Worm (Caenorhabditis elegans) whole organism, early embryonic: Measurements from ENCODE around the gene ZC302.3.

Source experiments
- B0310.2 ChIP-seq: sonication (generic microtip); optimal IDR thresholded peaks from 2 replicates; lab custom pipeline; 2016; ENCODE audit warnings: mild to moderate bottlenecking, missing genetic modification characterization, missing compliant biosample characterization
- F13C5.2 ChIP-seq: sonication (generic microtip); optimal IDR thresholded peaks from 2 replicates; lab custom pipeline; 2017; ENCODE audit warnings: mild to moderate bottlenecking, missing genetic modification characterization, inconsistent platforms, missing compliant biosample characterization
- aly-1 ChIP-seq: sonication (generic microtip); optimal IDR thresholded peaks from 2 replicates; lab custom pipeline; 2016; ENCODE audit warnings: missing genetic modification characterization, missing compliant biosample characterization
- ama-1 ChIP-seq: fragments of 150-350 bp; optimal IDR thresholded peaks from 2 replicates; lab custom pipeline; 2014
- ceh-13 ChIP-seq: fragments of 200-800 bp; sonication (Bioruptor generic); optimal IDR thresholded peaks from 2 replicates; lab custom pipeline; 2018; ENCODE audit warnings: mild to moderate bottlenecking, missing genetic modification characterization, missing compliant biosample characterization
- ceh-36 ChIP-seq: sonication (generic microtip); optimal IDR thresholded peaks from 2 replicates; lab custom pipeline; 2016; ENCODE audit warnings: missing genetic modification characterization, inconsistent platforms, missing compliant biosample characterization
- ets-7 ChIP-seq: sonication (generic microtip); optimal IDR thresholded peaks from 2 replicates; lab custom pipeline; 2016; ENCODE audit warnings: missing genotype, missing genetic modification characterization, missing compliant biosample characterization
- flt-1 ChIP-seq: fragments of 200-800 bp; sonication (Bioruptor generic); IDR thresholded peaks from 2 replicates; pipeline ENCODE4 v1.3.6; 2022; ENCODE audit warnings: missing genetic modification characterization, missing compliant biosample characterization
- hmbx-1 ChIP-seq: sonication (generic microtip); optimal IDR thresholded peaks from 2 replicates; lab custom pipeline; 2016; ENCODE audit warnings: mild to moderate bottlenecking, missing genetic modification characterization, missing compliant biosample characterization
- hmg-4 ChIP-seq: fragments of 200-800 bp; sonication (Bioruptor generic); optimal IDR thresholded peaks from 2 replicates; lab custom pipeline; 2018; ENCODE audit warnings: mild to moderate bottlenecking, missing genetic modification characterization, missing compliant biosample characterization
- hnd-1 ChIP-seq: sonication (generic microtip); optimal IDR thresholded peaks from 2 replicates; lab custom pipeline; 2016; ENCODE audit warnings: missing genetic modification characterization, missing compliant biosample characterization
- pes-1 ChIP-seq: fragments of 200-800 bp; sonication (Bioruptor generic); IDR thresholded peaks from 2 replicates; pipeline ENCODE4 v1.3.6; 2022; ENCODE audit warnings: missing genetic modification reagents, missing genetic modification characterization, missing compliant biosample characterization
- scrt-1 ChIP-seq: fragments of 200-800 bp; sonication (Bioruptor generic); IDR thresholded peaks from 2 replicates; pipeline ENCODE4 v1.3.6; 2022; ENCODE audit warnings: missing genetic modification characterization, missing compliant biosample characterization
- sea-1 ChIP-seq: fragments of 200-800 bp; sonication (Bioruptor generic); conservative IDR thresholded peaks from 2 replicates; pipeline ENCODE4 v1.3.6; 2022; ENCODE audit warnings: missing genetic modification characterization, missing compliant biosample characterization
- tbx-11 ChIP-seq: fragments of 200-800 bp; sonication (Bioruptor generic); IDR thresholded peaks from 2 replicates; pipeline ENCODE4 v1.3.6; 2022; ENCODE audit warnings: missing genetic modification characterization, missing compliant biosample characterization
- tbx-37 ChIP-seq: fragments of 200-800 bp; sonication (Bioruptor generic); conservative IDR thresholded peaks from 2 replicates; pipeline ENCODE4 v1.3.6; 2022; ENCODE audit warnings: missing genetic modification reagents, missing genetic modification characterization, missing compliant biosample characterization
- tra-4 ChIP-seq: sonication (generic microtip); optimal IDR thresholded peaks from 2 replicates; lab custom pipeline; 2017; ENCODE audit warnings: missing genetic modification characterization, missing compliant biosample characterization

Gene ZC302.3

ce11 chrV:10764066-10764465 lies 22.8 kb upstream of the ZC302.3 start, which contains the start of gene ocr-1:
Gene ocr-1 (plus strand): TSS chrV:10764366.
- no peak for TF ChIP-seq hnd-1
- no peak for TF ChIP-seq F13C5.2 (tag; lab: Kevin White, UChicago)
- TF ChIP-seq ceh-13 (GFP tag; lab: Kevin White, UChicago) = no peak
- no peak for TF ChIP-seq ama-1
- TF ChIP-seq hmg-4 (GFP tag; lab: Kevin White, UChicago) = no peak
- TF ChIP-seq flt-1 (GFP tag; lab: Robert Waterston, UW) = no peak
- TF ChIP-seq tra-4 (tag; lab: Kevin White, UChicago) = no peak
- TF ChIP-seq tbx-11 (GFP tag; lab: Robert Waterston, UW) = no peak
- no peak for TF ChIP-seq aly-1 (tag; lab: Kevin White, UChicago)
- TF ChIP-seq ceh-36 (tag; lab: Kevin White, UChicago) = no peak
- no peak for TF ChIP-seq sea-1 (GFP tag; lab: Robert Waterston, UW)

ce11 chrV:10762695-10763094 lies 21.4 kb upstream of the ZC302.3 start, which contains the start of gene sre-6:
Gene sre-6 (minus strand): TSS chrV:10762795.
- TF ChIP-seq F13C5.2 (tag; lab: Kevin White, UChicago) (no peak), B0310.2 (tag; lab: Kevin White, UChicago) (no peak), hmbx-1 (tag; lab: Kevin White, UChicago) (no peak), scrt-1 (no peak), tra-4 (tag; lab: Kevin White, UChicago) (no peak), aly-1 (tag; lab: Kevin White, UChicago) (no peak)

ce11 chrV:10760839-10761238 lies 19.6 kb upstream of the ZC302.3 start:
- TF ChIP-seq aly-1 (tag; lab: Kevin White, UChicago) (no peak), ama-1 (no peak), F13C5.2 (tag; lab: Kevin White, UChicago) (no peak), hmbx-1 (tag; lab: Kevin White, UChicago) (no peak), flt-1 (GFP tag; lab: Robert Waterston, UW) (no peak), B0310.2 (tag; lab: Kevin White, UChicago) (no peak), hnd-1 (no peak)

ce11 chrV:10758658-10759057 lies 17.4 kb upstream of the ZC302.3 start, which contains the start of gene F28H7.8:
Gene F28H7.8 (plus strand): TSS chrV:10758958.
- TF ChIP-seq pes-1 (no peak), scrt-1 (no peak), F13C5.2 (tag; lab: Kevin White, UChicago) (no peak), aly-1 (tag; lab: Kevin White, UChicago) (no peak), tra-4 (tag; lab: Kevin White, UChicago) (no peak), tbx-11 (GFP tag; lab: Robert Waterston, UW) (no peak), B0310.2 (tag; lab: Kevin White, UChicago) (no peak), ets-7 (tag; lab: Kevin White, UChicago) (no peak), hnd-1 (no peak), tbx-37 (GFP tag; lab: Robert Waterston, UW) (no peak), hmg-4 (GFP tag; lab: Kevin White, UChicago) (no peak), ama-1 (no peak), ceh-36 (tag; lab: Kevin White, UChicago) (no peak)

- TF ChIP-seq tbx-37 (GFP tag; lab: Robert Waterston, UW) (no peak), F13C5.2 (tag; lab: Kevin White, UChicago) (no peak), pes-1 (no peak), ets-7 (tag; lab: Kevin White, UChicago) (no peak), hmg-4 (GFP tag; lab: Kevin White, UChicago) (no peak), B0310.2 (tag; lab: Kevin White, UChicago) (no peak), scrt-1 (no peak), tra-4 (tag; lab: Kevin White, UChicago) (no peak), ceh-36 (tag; lab: Kevin White, UChicago) (no peak)
Measured at ce11 chrV:10757128-10757527, 15.9 kb upstream of the ZC302.3 start.

ce11 chrV:10756698-10757097 lies 15.4 kb upstream of the ZC302.3 start, which contains the start of gene irld-6:
Gene irld-6 (minus strand): TSS chrV:10756798.
- TF ChIP-seq sea-1 (GFP tag; lab: Robert Waterston, UW) (no peak), ets-7 (tag; lab: Kevin White, UChicago) (no peak), F13C5.2 (tag; lab: Kevin White, UChicago) (no peak), ceh-13 (GFP tag; lab: Kevin White, UChicago) (no peak), B0310.2 (tag; lab: Kevin White, UChicago) (no peak), tra-4 (tag; lab: Kevin White, UChicago) (no peak), scrt-1 (no peak)

ce11 chrV:10754050-10754449 lies 12.8 kb upstream of the ZC302.3 start, which contains the start of gene F28H7.7:
Gene F28H7.7 (minus strand): TSS chrV:10754150.
- no peak for TF ChIP-seq tra-4 (tag; lab: Kevin White, UChicago)
- no peak for TF ChIP-seq ets-7 (tag; lab: Kevin White, UChicago)
- TF ChIP-seq aly-1 (tag; lab: Kevin White, UChicago) = no peak
- TF ChIP-seq ama-1 = no peak
- TF ChIP-seq tbx-37 (GFP tag; lab: Robert Waterston, UW) = no peak
- TF ChIP-seq F13C5.2 (tag; lab: Kevin White, UChicago) = no peak

- TF ChIP-seq B0310.2 (tag; lab: Kevin White, UChicago) (no peak), F13C5.2 (tag; lab: Kevin White, UChicago) (no peak), pes-1 (no peak), aly-1 (tag; lab: Kevin White, UChicago) (no peak), ama-1 (no peak), ceh-13 (GFP tag; lab: Kevin White, UChicago) (no peak), hnd-1 (no peak), tra-4 (tag; lab: Kevin White, UChicago) (no peak), tbx-11 (GFP tag; lab: Robert Waterston, UW) (no peak), tbx-37 (GFP tag; lab: Robert Waterston, UW) (no peak)
Measured at ce11 chrV:10750630-10751029, 9.4 kb upstream of the ZC302.3 start, which contains the start of gene F28H7.3. Gene F28H7.3 (minus strand): TSS chrV:10750788.
